Fruit fly (Drosophila melanogaster) whole organism, embryonic: ENCODE measurements around the gene Prosalpha6.

Source experiments
- ATbp ChIP-seq: fragments of 200-800 bp; sonication (Bioruptor generic); optimal IDR thresholded peaks from 2 replicates; lab custom pipeline; 2017; ENCODE audit warnings: missing biosample characterization, mild to moderate bottlenecking, missing genetic modification characterization, missing genetic modification reagents
- B-H1 ChIP-seq: fragments of 200-800 bp; sonication (Bioruptor generic); IDR thresholded peaks from 3 replicates; pipeline ENCODE4 v1.3.6; 2022; ENCODE audit warnings: missing biosample characterization, missing genetic modification characterization
- B-H2 ChIP-seq: fragments of 200-800 bp; sonication (Bioruptor generic); optimal IDR thresholded peaks from 2 replicates; lab custom pipeline; 2018; ENCODE audit warnings: missing biosample characterization, mild to moderate bottlenecking, missing genetic modification characterization
- Bteb2 ChIP-seq: fragments of 200-800 bp; sonication (Bioruptor generic); optimal IDR thresholded peaks from 2 replicates; lab custom pipeline; 2016; ENCODE audit warnings: missing biosample characterization, missing genetic modification characterization
- CG10431 ChIP-seq: fragments of 200-800 bp; sonication (Bioruptor generic); optimal IDR thresholded peaks from 3 replicates; lab custom pipeline; 2018; ENCODE audit warnings: missing biosample characterization, mild to moderate bottlenecking, missing genetic modification characterization
- CG12071 ChIP-seq: fragments of 200-800 bp; sonication (Bioruptor generic); optimal IDR thresholded peaks from 3 replicates; lab custom pipeline; 2018; ENCODE audit warnings: missing biosample characterization, mild to moderate bottlenecking, missing genetic modification characterization
- CG12659 ChIP-seq: fragments of 200-800 bp; sonication (Bioruptor generic); optimal IDR thresholded peaks from 3 replicates; lab custom pipeline; 2017; ENCODE audit warnings: mild to moderate bottlenecking, missing biosample characterization, missing genetic modification reagents, missing genetic modification characterization
- CG13287 ChIP-seq: fragments of 200-800 bp; sonication (Bioruptor generic); IDR thresholded peaks from 2 replicates; pipeline ENCODE4 v1.3.6; 2022; ENCODE audit warnings: missing biosample characterization, missing genetic modification characterization; ENCODE audit not compliant: partially characterized antibody
- CG13894 ChIP-seq: fragments of 200-800 bp; sonication (Bioruptor generic); optimal IDR thresholded peaks from 3 replicates; lab custom pipeline; 2018; ENCODE audit warnings: missing biosample characterization, mild to moderate bottlenecking, missing genetic modification characterization, moderate library complexity
- CG14014 ChIP-seq: fragments of 200-800 bp; sonication (Bioruptor generic); IDR thresholded peaks from 2 replicates; pipeline ENCODE4 v1.3.6; 2022; ENCODE audit warnings: missing biosample characterization, missing genetic modification characterization
- CG14050 ChIP-seq: fragments of 200-800 bp; sonication (Bioruptor generic); IDR thresholded peaks from 3 replicates; pipeline ENCODE4 v1.3.6; 2022; ENCODE audit warnings: missing biosample characterization, missing genetic modification characterization
- CG17186 ChIP-seq: fragments of 200-800 bp; sonication (Bioruptor generic); optimal IDR thresholded peaks from 3 replicates; lab custom pipeline; 2017; ENCODE audit warnings: missing biosample characterization, missing genetic modification reagents, missing genetic modification characterization
- CG1832 ChIP-seq: fragments of 200-800 bp; sonication (Bioruptor generic); optimal IDR thresholded peaks from 2 replicates; lab custom pipeline; 2017; ENCODE audit warnings: missing biosample characterization, mild to moderate bottlenecking, missing genetic modification characterization, inconsistent platforms
- CG2712 ChIP-seq: fragments of 200-800 bp; optimal IDR thresholded peaks from 3 replicates; lab custom pipeline; 2019; ENCODE audit warnings: missing biosample characterization, mild to moderate bottlenecking, missing genetic modification characterization, moderate library complexity
- CG33557 ChIP-seq: fragments of 200-800 bp; sonication (Bioruptor generic); optimal IDR thresholded peaks from 2 replicates; lab custom pipeline; 2019; ENCODE audit warnings: missing biosample characterization, mild to moderate bottlenecking, missing genetic modification characterization, moderate library complexity
- CG34422 ChIP-seq: fragments of 200-800 bp; sonication (Bioruptor generic); IDR thresholded peaks from 3 replicates; pipeline ENCODE4 v1.3.6; 2022; ENCODE audit warnings: missing biosample characterization, missing genetic modification characterization
- CG4854 ChIP-seq: fragments of 200-800 bp; sonication (Bioruptor generic); optimal IDR thresholded peaks from 2 replicates; lab custom pipeline; 2016; ENCODE audit warnings: missing biosample characterization, missing genetic modification characterization, inconsistent platforms
- CG6765 ChIP-seq: fragments of 200-800 bp; sonication (Bioruptor generic); optimal IDR thresholded peaks from 3 replicates; lab custom pipeline; 2017; ENCODE audit warnings: missing biosample characterization, mild to moderate bottlenecking, missing genetic modification characterization
- CG6791 ChIP-seq: fragments of 200-800 bp; sonication (Bioruptor generic); IDR thresholded peaks from 3 replicates; pipeline ENCODE4 v1.3.6; 2022; ENCODE audit warnings: missing biosample characterization, missing genetic modification characterization; ENCODE audit not compliant: partially characterized antibody
- CG7271 ChIP-seq: fragments of 200-800 bp; sonication (Bioruptor generic); optimal IDR thresholded peaks from 2 replicates; lab custom pipeline; 2018; ENCODE audit warnings: missing biosample characterization, mild to moderate bottlenecking, missing genetic modification characterization, moderate library complexity
- Dfd ChIP-seq, 2 experiments: fragments of >200 bp; optimal IDR thresholded peaks; 2 replicates each; lab custom pipeline; 2017; ENCODE audit warnings: missing biosample characterization in 2 of 2, missing genetic modification characterization in 2 of 2
- E2f2 ChIP-seq: fragments of 200-800 bp; sonication (Bioruptor generic); IDR thresholded peaks from 2 replicates; pipeline ENCODE4 v1.3.6; 2022; ENCODE audit warnings: missing biosample characterization, missing genetic modification characterization
- Gug ChIP-seq: fragments of 200-800 bp; sonication (Bioruptor generic); IDR thresholded peaks from 4 replicates; pipeline ENCODE4 v1.3.6; 2022; ENCODE audit warnings: missing biosample characterization, missing genetic modification characterization
- HHEX ChIP-seq: fragments of 200-800 bp; sonication (Bioruptor generic); optimal IDR thresholded peaks from 3 replicates; lab custom pipeline; 2017; ENCODE audit warnings: missing biosample characterization, mild to moderate bottlenecking, missing genetic modification characterization, missing genetic modification reagents
- Mad ChIP-seq: fragments of 200-800 bp; sonication (Bioruptor generic); optimal IDR thresholded peaks from 2 replicates; lab custom pipeline; 2016; ENCODE audit warnings: missing biosample characterization, missing genetic modification characterization
- Max ChIP-seq: fragments of 200-800 bp; sonication (Bioruptor generic); optimal IDR thresholded peaks from 2 replicates; lab custom pipeline; 2016; ENCODE audit warnings: missing biosample characterization, mild to moderate bottlenecking, missing genetic modification characterization
- Meics ChIP-seq: fragments of 200-800 bp; sonication (Bioruptor generic); optimal IDR thresholded peaks from 2 replicates; lab custom pipeline; 2017; ENCODE audit warnings: missing biosample characterization, mild to moderate bottlenecking, missing genetic modification characterization
- Nf-YC ChIP-seq: fragments of 200-800 bp; optimal IDR thresholded peaks from 3 replicates; lab custom pipeline; 2019; ENCODE audit warnings: missing biosample characterization, mild to moderate bottlenecking, missing genetic modification characterization, moderate library complexity
- Ravus ChIP-seq: fragments of 200-800 bp; sonication (Bioruptor generic); IDR thresholded peaks from 2 replicates; pipeline ENCODE4 v1.3.6; 2022; ENCODE audit warnings: missing biosample characterization, missing genetic modification characterization
- Spps ChIP-seq: fragments of 200-800 bp; sonication (Bioruptor generic); optimal IDR thresholded peaks from 2 replicates; lab custom pipeline; 2018; ENCODE audit warnings: missing biosample characterization, mild to moderate bottlenecking, missing genetic modification characterization
- ac ChIP-seq: fragments of 200-800 bp; sonication (Bioruptor generic); optimal IDR thresholded peaks from 3 replicates; lab custom pipeline; 2017; ENCODE audit warnings: missing biosample characterization, mild to moderate bottlenecking, missing genetic modification characterization
- bsh ChIP-seq, 2 experiments: fragments of 200-800 bp; sonication (Bioruptor generic); optimal IDR thresholded peaks; 2 replicates each; lab custom pipeline; 2017 to 2018; ENCODE audit warnings: mild to moderate bottlenecking in 2 of 2, missing biosample characterization in 2 of 2, missing genetic modification characterization in 2 of 2, moderate library complexity in 1 of 2
- gce ChIP-seq: fragments of 200-800 bp; sonication (Bioruptor generic); IDR thresholded peaks from 3 replicates; pipeline ENCODE4 v1.3.6; 2022; ENCODE audit warnings: missing biosample characterization, missing genetic modification characterization
- ham ChIP-seq: fragments of 200-800 bp; sonication (Bioruptor generic); IDR thresholded peaks from 2 replicates; pipeline ENCODE4 v1.3.6; 2022; ENCODE audit warnings: missing biosample characterization, missing genetic modification characterization
- jing ChIP-seq: fragments of 200-800 bp; sonication (Bioruptor generic); optimal IDR thresholded peaks from 2 replicates; lab custom pipeline; 2018; ENCODE audit warnings: missing biosample characterization, mild to moderate bottlenecking, missing genetic modification characterization
- kah ChIP-seq: fragments of 200-800 bp; sonication (Bioruptor generic); optimal IDR thresholded peaks from 2 replicates; lab custom pipeline; 2018; ENCODE audit warnings: missing biosample characterization, mild to moderate bottlenecking, missing genetic modification characterization
- kni ChIP-seq: fragments of 200-800 bp; sonication (Bioruptor generic); optimal IDR thresholded peaks from 3 replicates; lab custom pipeline; 2017; ENCODE audit warnings: mild to moderate bottlenecking, missing biosample characterization, missing genetic modification reagents, missing genetic modification characterization
- lbe ChIP-seq: fragments of 200-800 bp; sonication (Bioruptor generic); optimal IDR thresholded peaks from 2 replicates; lab custom pipeline; 2016; ENCODE audit warnings: missing biosample characterization, mild to moderate bottlenecking, missing genetic modification characterization
- nerfin-2 ChIP-seq: fragments of 200-800 bp; sonication (Bioruptor generic); IDR thresholded peaks from 2 replicates; pipeline ENCODE4 v1.3.6; 2022; ENCODE audit warnings: missing biosample characterization, missing genetic modification characterization; ENCODE audit not compliant: partially characterized antibody
- oc ChIP-seq: fragments of 200-800 bp; sonication (Bioruptor generic); optimal IDR thresholded peaks from 2 replicates; lab custom pipeline; 2018; ENCODE audit warnings: missing biosample characterization, mild to moderate bottlenecking, missing genetic modification characterization, moderate library complexity
- pb ChIP-seq: fragments of 200-800 bp; sonication (Bioruptor generic); optimal IDR thresholded peaks from 3 replicates; lab custom pipeline; 2016; ENCODE audit warnings: missing biosample characterization, missing genetic modification characterization
- prd ChIP-seq, 3 experiments: fragments of >200 bp in 2 of 3; fragments of 200-800 bp in 1 of 3; sonication (Bioruptor generic) in 1 of 3; optimal IDR thresholded peaks in 2 of 3; IDR thresholded peaks in 1 of 3; 2 replicates in 2 of 3; 3 replicates in 1 of 3; pipeline versions ENCODE4 v1.3.6 to Lab custom; 2017 to 2022; ENCODE audit warnings: missing biosample characterization in 1 of 3, missing genetic modification characterization in 1 of 3
- pzg ChIP-seq: fragments of 200-800 bp; sonication (Bioruptor generic); optimal IDR thresholded peaks from 3 replicates; lab custom pipeline; 2018; ENCODE audit warnings: missing biosample characterization, mild to moderate bottlenecking, missing genetic modification characterization, moderate library complexity
- ranshi ChIP-seq: fragments of 200-800 bp; sonication (Bioruptor generic); IDR thresholded peaks from 2 replicates; pipeline ENCODE4 v1.3.6; 2022; ENCODE audit warnings: missing biosample characterization, missing genetic modification characterization
- row ChIP-seq: fragments of 200-800 bp; sonication (Bioruptor generic); IDR thresholded peaks from 3 replicates; pipeline ENCODE4 v1.3.6; 2022; ENCODE audit warnings: missing biosample characterization, missing genetic modification characterization
- sc ChIP-seq, 3 experiments: fragments of >200 bp in 2 of 3; fragments of 200-800 bp in 1 of 3; sonication (Bioruptor generic) in 1 of 3; optimal IDR thresholded peaks; 2 replicates in 2 of 3; 3 replicates in 1 of 3; lab custom pipeline; 2017; ENCODE audit warnings: mild to moderate bottlenecking in 1 of 3, missing biosample characterization in 1 of 3, missing genetic modification characterization in 1 of 3, missing genetic modification reagents in 1 of 3
- tin ChIP-seq: fragments of 200-800 bp; sonication (Bioruptor generic); optimal IDR thresholded peaks from 3 replicates; lab custom pipeline; 2016; ENCODE audit warnings: missing biosample characterization, missing genetic modification characterization

The Prosalpha6 gene

dm6 chr2L:10210631-10211557, 10.3 kb upstream of the Prosalpha6 start, which contains the start of the genes CG5727 and ath (continued):
- TF ChIP-seq prd (optimal IDR thresholded peaks at IDR 0.05; lab: Kevin White, UChicago), result no peak
- no peak for TF ChIP-seq prd (GFP tag; IDR thresholded peaks at IDR 0.05; lab: Robert Waterston, UW)
- TF ChIP-seq sc (optimal IDR thresholded peaks at IDR 0.05; lab: Kevin White, UChicago), result no peak
- no peak for TF ChIP-seq sc (GFP tag; optimal IDR thresholded peaks at IDR 0.05; lab: Kevin White, UChicago)
- TF ChIP-seq ham (GFP tag; lab: Robert Waterston, UW), result no peak
- no peak for TF ChIP-seq CG14050
- no peak for TF ChIP-seq CG6765 (GFP tag; lab: Kevin White, UChicago)
- no peak for TF ChIP-seq tin
- TF ChIP-seq CG2712 (tag; lab: Kevin White, UChicago), result peak; percentile 11
- no peak for TF ChIP-seq Mad (GFP tag; lab: Kevin White, UChicago)
- TF ChIP-seq row (GFP tag; lab: Robert Waterston, UW), result peak; percentile 63
- no peak for TF ChIP-seq ATbp
- no peak for TF ChIP-seq CG10431
- TF ChIP-seq kni, result no peak
- no peak for TF ChIP-seq CG12071
- TF ChIP-seq CG13287, result no peak
- TF ChIP-seq jing, result no peak
- TF ChIP-seq CG33557 (GFP tag; lab: Kevin White, UChicago), result peak; percentile 10
- no peak for TF ChIP-seq B-H2
- no peak for TF ChIP-seq Spps (tag; lab: Kevin White, UChicago)
- TF ChIP-seq lbe (GFP tag; lab: Kevin White, UChicago), result no peak
- TF ChIP-seq ac (GFP tag; lab: Kevin White, UChicago), result no peak
- TF ChIP-seq Ravus (GFP tag; lab: Robert Waterston, UW), result no peak
- TF ChIP-seq CG7271 (tag; lab: Kevin White, UChicago), result no peak
- TF ChIP-seq pzg, result peak; percentile 13
- peak; percentile 88 for TF ChIP-seq kah (GFP tag; lab: Kevin White, UChicago)
- TF ChIP-seq CG17186 (GFP tag; lab: Kevin White, UChicago), result no peak
- peak; percentile 34 for TF ChIP-seq E2f2 (GFP tag; lab: Robert Waterston, UW)
- no peak for TF ChIP-seq B-H1
- TF ChIP-seq Gug (GFP tag; lab: Robert Waterston, UW), result no peak
- TF ChIP-seq Nf-YC, result no peak
- TF ChIP-seq CG12659 (GFP tag; lab: Kevin White, UChicago), result peak; percentile 28
- TF ChIP-seq Bteb2 (GFP tag; lab: Kevin White, UChicago), result no peak
- no peak for TF ChIP-seq CG34422 (GFP tag; lab: Robert Waterston, UW)
- TF ChIP-seq Max, result peak; percentile 50
- TF ChIP-seq ranshi (GFP tag; lab: Robert Waterston, UW), result no peak
- TF ChIP-seq nerfin-2 (GFP tag; lab: Robert Waterston, UW), result no peak
- no peak for TF ChIP-seq CG13894 (tag; lab: Kevin White, UChicago)
- no peak for TF ChIP-seq CG1832 (GFP tag; lab: Kevin White, UChicago)
- TF ChIP-seq pb (GFP tag; lab: Kevin White, UChicago), result no peak
- TF ChIP-seq oc (tag; lab: Kevin White, UChicago), result no peak
- TF ChIP-seq bsh (GFP tag; optimal IDR thresholded peaks at IDR 0.05; lab: Kevin White, UChicago), result no peak
- TF ChIP-seq Meics (GFP tag; lab: Kevin White, UChicago), result peak; percentile 38
- no peak for TF ChIP-seq CG4854 (GFP tag; lab: Kevin White, UChicago)
- TF ChIP-seq HHEX (GFP tag; lab: Kevin White, UChicago), result no peak
- no peak for TF ChIP-seq Dfd (GFP tag; optimal IDR thresholded peaks at IDR 0.05; lab: Kevin White, UChicago)
- peak; percentile 49; the same call in 1 of the 2 replicates for TF ChIP-seq CG14014 (GFP tag; lab: Robert Waterston, UW)
- TF ChIP-seq CG6791 (GFP tag; lab: Robert Waterston, UW), result no peak
- no peak for TF ChIP-seq gce
